Worm (Caenorhabditis elegans) whole organism, late embryonic: ENCODE data around the gene cct-5.

Source experiments
- ama-1 ChIP-seq: fragments of 150-350 bp; optimal IDR thresholded peaks from 2 replicates; lab custom pipeline; 2014
- ceh-14 ChIP-seq: sonication (generic microtip); optimal IDR thresholded peaks from 2 replicates; lab custom pipeline; 2016; ENCODE audit warnings: missing genotype, missing genetic modification characterization, missing compliant biosample characterization
- ceh-24 ChIP-seq: sonication (generic microtip); optimal IDR thresholded peaks from 2 replicates; lab custom pipeline; 2016; ENCODE audit warnings: mild to moderate bottlenecking, missing genetic modification characterization, missing compliant biosample characterization
- dve-1 ChIP-seq: sonication (generic microtip); optimal IDR thresholded peaks from 2 replicates; lab custom pipeline; 2017; ENCODE audit warnings: antibody characterized with exemption, mild to moderate bottlenecking, missing genetic modification characterization, missing compliant biosample characterization
- elt-2 ChIP-seq: sonication (generic microtip); optimal IDR thresholded peaks from 2 replicates; lab custom pipeline; 2016; ENCODE audit warnings: missing genetic modification reagents, missing genetic modification characterization, missing compliant biosample characterization
- eyg-1 ChIP-seq: sonication (generic microtip); optimal IDR thresholded peaks from 2 replicates; lab custom pipeline; 2016; ENCODE audit warnings: missing genotype, missing genetic modification characterization, missing compliant biosample characterization
- fkh-10 ChIP-seq: fragments of 150-350 bp; optimal IDR thresholded peaks from 2 replicates; lab custom pipeline; 2014; ENCODE audit warnings: missing biosample characterization, missing genetic modification reagents, missing genetic modification characterization
- hlh-15 ChIP-seq: sonication (generic microtip); optimal IDR thresholded peaks from 2 replicates; lab custom pipeline; 2016; ENCODE audit warnings: missing genetic modification characterization, missing compliant biosample characterization
- nhr-11 ChIP-seq: fragments of 150-350 bp; optimal IDR thresholded peaks from 2 replicates; lab custom pipeline; 2014; ENCODE audit warnings: missing biosample characterization, missing genetic modification characterization
- pag-3 ChIP-seq: sonication (generic microtip); optimal IDR thresholded peaks from 2 replicates; lab custom pipeline; 2016; ENCODE audit warnings: missing compliant biosample characterization, missing genetic modification characterization, borderline replicate concordance
- tbx-2 ChIP-seq: sonication (generic microtip); optimal IDR thresholded peaks from 2 replicates; lab custom pipeline; 2016; ENCODE audit warnings: missing genetic modification characterization, missing compliant biosample characterization
- unc-42 ChIP-seq: sonication (generic microtip); optimal IDR thresholded peaks from 2 replicates; lab custom pipeline; 2016; ENCODE audit warnings: missing genotype, missing genetic modification characterization, missing compliant biosample characterization
- unc-55 ChIP-seq: sonication (generic microtip); optimal IDR thresholded peaks from 2 replicates; lab custom pipeline; 2017; ENCODE audit warnings: missing biosample characterization, missing genetic modification reagents, missing genetic modification characterization

ce11 chrIII:4552872-4553271 lies 45.0 kb upstream of the cct-5 start:
- no peak for TF ChIP-seq nhr-11 (tag; lab: Kevin White, UChicago)
- TF ChIP-seq fkh-10 (GFP tag; lab: Kevin White, UChicago): no peak
- TF ChIP-seq ceh-24 (tag; lab: Kevin White, UChicago): no peak
- TF ChIP-seq eyg-1: no peak
- TF ChIP-seq ceh-14 (tag; lab: Kevin White, UChicago): no peak
- TF ChIP-seq ama-1 (lab: Kevin White, UChicago): no peak
- no peak for TF ChIP-seq hlh-15 (tag; lab: Kevin White, UChicago)
- TF ChIP-seq unc-42: no peak
- TF ChIP-seq dve-1 (tag; lab: Kevin White, UChicago): no peak
- TF ChIP-seq tbx-2 (tag; lab: Kevin White, UChicago): no peak
- no peak for TF ChIP-seq pag-3 (tag; lab: Kevin White, UChicago)
- peak; percentile 55 for TF ChIP-seq elt-2
- no peak for TF ChIP-seq unc-55 (GFP tag; lab: Kevin White, UChicago)
